In genomic region chr2L:3548879-3549278, dm6 we compare ENCODE assay signal across 1 fruit fly cellular context.
TF ChIP-seq lines count a peak whose summit lies in the region.

No protein-coding gene starts in this region.

TF ChIP-seq in whole organism, embryonic, 481 proteins besides CTCF, POLR2A, EP300 and RAD21 (continued from another document):
- TF ChIP-seq org-1 (GFP tag; optimal IDR thresholded peaks at IDR 0.05; lab: Kevin White, UChicago) (peak; percentile 24), CG15601 (tag; optimal IDR thresholded peaks at IDR 0.05; lab: Kevin White, UChicago) (no peak), CG15696 (tag; optimal IDR thresholded peaks at IDR 0.05; lab: Kevin White, UChicago) (peak; percentile 87), CG33557 (GFP tag; optimal IDR thresholded peaks at IDR 0.05; lab: Kevin White, UChicago) (peak; percentile 49), ara (GFP tag; IDR thresholded peaks at IDR 0.05; lab: Robert Waterston, UW) (peak; percentile 48), Lpt (GFP tag; optimal IDR thresholded peaks at IDR 0.05; lab: Kevin White, UChicago) (no peak), CG6175 (GFP tag; IDR thresholded peaks at IDR 0.05; lab: Robert Waterston, UW) (no peak), crol (GFP tag; IDR thresholded peaks at IDR 0.05; lab: Robert Waterston, UW) (peak; percentile 42; the same call in 1 of the 2 replicates), CG3281 (GFP tag; optimal IDR thresholded peaks at IDR 0.05; lab: Kevin White, UChicago) (no peak), cad (GFP tag; optimal IDR thresholded peaks at IDR 0.05; lab: Kevin White, UChicago) (peak; percentile 11), Mad (GFP tag; optimal IDR thresholded peaks at IDR 0.05; lab: Kevin White, UChicago) (no peak), fd102C (GFP tag; optimal IDR thresholded peaks at IDR 0.05; lab: Kevin White, UChicago) (peak; percentile 84), CG4360 (GFP tag; IDR thresholded peaks at IDR 0.05; lab: Robert Waterston, UW) (no peak), Neu2 (GFP tag; optimal IDR thresholded peaks at IDR 0.05; lab: Kevin White, UChicago; ENCODE audit: borderline replicate concordance) (no peak), CG14710 (tag; optimal IDR thresholded peaks at IDR 0.05; lab: Kevin White, UChicago) (peak; percentile 20)
